Worm (Caenorhabditis elegans): ENCODE results near the gene K02H11.4.

Gene K02H11.4

DNA sequence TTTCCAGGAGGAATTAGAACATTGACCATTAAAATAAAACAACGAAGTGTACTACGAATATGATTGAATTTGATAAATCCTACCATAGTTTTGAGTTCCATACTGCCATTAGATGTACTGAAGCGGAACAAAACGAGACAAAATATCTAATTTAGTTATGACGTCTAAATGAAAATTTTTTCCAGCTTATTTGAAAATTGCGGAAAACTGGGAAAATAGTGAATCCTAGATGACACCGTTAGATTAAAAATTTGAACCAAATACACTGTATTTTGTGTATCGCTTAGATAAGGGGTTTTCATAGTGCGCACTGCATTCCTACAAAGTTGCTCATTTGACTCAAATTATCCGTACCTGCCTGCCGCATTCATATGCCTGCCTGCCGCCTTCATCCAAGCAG is at the start of gene K02H11.4:
Gene K02H11.4 (minus strand): TSS at position 101 of the 400 bp plus-strand sequence.
- TF ChIP-seq nhr-11 (tag; optimal IDR thresholded peaks at IDR 0.05) (no peak), unc-62 (GFP tag; optimal IDR thresholded peaks at IDR 0.05) (no peak), C34F6.9 (tag; optimal IDR thresholded peaks at IDR 0.05) (no peak), nhr-6 (tag; optimal IDR thresholded peaks at IDR 0.05) (no peak), fos-1 (tag; optimal IDR thresholded peaks at IDR 0.05) (no peak), ama-1 (optimal IDR thresholded peaks at IDR 0.05) (no peak), lin-39 (tag; optimal IDR thresholded peaks at IDR 0.05) (no peak), nhr-25 (tag; optimal IDR thresholded peaks at IDR 0.05) (no peak), blmp-1 (tag; optimal IDR thresholded peaks at IDR 0.05; ENCODE audit: insufficient read depth) (no peak), unc-55 (GFP tag; optimal IDR thresholded peaks at IDR 0.05) (no peak), mdl-1 (tag; optimal IDR thresholded peaks at IDR 0.05) (no peak), aly-2 (tag; optimal IDR thresholded peaks at IDR 0.05) (no peak), ztf-1 (GFP tag; conservative IDR thresholded peaks at IDR 0.05) (no peak), nhr-12 (tag; optimal IDR thresholded peaks at IDR 0.05) (no peak), ztf-11 (tag; optimal IDR thresholded peaks at IDR 0.05) (no peak)

DNA sequence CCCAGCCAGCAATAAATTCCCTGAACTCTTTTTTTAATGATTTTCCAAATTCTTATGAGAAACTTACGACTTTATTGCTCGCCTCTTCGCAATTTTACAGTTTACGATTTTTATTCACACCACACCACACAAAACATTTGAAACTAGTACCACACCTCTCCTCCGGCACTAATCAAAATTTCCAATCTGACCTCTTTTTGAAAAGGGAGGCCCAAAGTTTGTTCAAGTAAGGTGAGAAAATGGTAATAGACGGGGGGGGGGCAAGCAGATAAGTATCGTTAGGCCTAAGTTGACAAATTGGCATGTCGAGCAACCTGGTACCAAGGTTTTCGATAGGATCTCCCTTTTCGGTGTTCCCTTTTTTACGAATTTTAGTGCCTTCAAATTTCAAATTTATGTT is 48.7 kb upstream of the K02H11.4 start:
- TF ChIP-seq peb-1 (tag; optimal IDR thresholded peaks at IDR 0.05): no peak
- peak; percentile 74 for TF ChIP-seq ceh-16 (tag; optimal IDR thresholded peaks at IDR 0.05)

DNA sequence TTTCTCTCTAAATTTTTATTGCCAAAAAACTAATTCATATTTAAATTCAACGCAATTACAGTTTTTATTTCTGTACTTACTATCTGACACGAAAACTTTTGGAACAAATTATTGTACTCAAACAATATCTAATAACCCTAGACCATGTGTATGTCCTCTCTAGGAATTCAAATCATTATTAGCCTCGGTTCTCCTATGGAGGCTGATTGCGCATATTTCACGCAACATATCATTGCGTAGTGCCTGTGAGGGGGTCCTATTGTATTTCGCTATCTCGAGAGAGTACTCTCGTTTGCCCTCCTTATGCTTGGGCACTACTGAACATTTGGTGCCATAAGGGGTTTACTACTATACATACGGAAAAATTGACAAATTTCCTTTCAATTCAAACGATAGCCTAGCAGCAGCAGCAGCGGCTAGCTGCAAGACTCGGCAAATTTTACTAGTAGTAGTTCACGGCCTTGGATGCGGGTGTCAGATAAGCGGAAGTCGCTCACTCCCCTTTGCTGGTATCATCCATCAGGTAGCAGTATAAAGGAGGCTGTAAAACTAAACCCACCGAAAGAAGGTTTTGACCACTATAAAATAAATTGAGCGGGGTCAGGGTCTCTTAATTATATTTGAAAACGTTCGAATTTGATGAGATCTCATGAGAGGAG is 47.6 kb upstream of the K02H11.4 start:
- TF ChIP-seq nhr-23 (tag; optimal IDR thresholded peaks at IDR 0.05) (no peak), ceh-16 (tag; optimal IDR thresholded peaks at IDR 0.05) (peak; percentile 53), sma-3 (GFP tag; optimal IDR thresholded peaks at IDR 0.05) (no peak), C34F6.9 (tag; optimal IDR thresholded peaks at IDR 0.05) (no peak), unc-39 (tag; optimal IDR thresholded peaks at IDR 0.05) (no peak), egl-27 (tag; optimal IDR thresholded peaks at IDR 0.05) (no peak)

DNA sequence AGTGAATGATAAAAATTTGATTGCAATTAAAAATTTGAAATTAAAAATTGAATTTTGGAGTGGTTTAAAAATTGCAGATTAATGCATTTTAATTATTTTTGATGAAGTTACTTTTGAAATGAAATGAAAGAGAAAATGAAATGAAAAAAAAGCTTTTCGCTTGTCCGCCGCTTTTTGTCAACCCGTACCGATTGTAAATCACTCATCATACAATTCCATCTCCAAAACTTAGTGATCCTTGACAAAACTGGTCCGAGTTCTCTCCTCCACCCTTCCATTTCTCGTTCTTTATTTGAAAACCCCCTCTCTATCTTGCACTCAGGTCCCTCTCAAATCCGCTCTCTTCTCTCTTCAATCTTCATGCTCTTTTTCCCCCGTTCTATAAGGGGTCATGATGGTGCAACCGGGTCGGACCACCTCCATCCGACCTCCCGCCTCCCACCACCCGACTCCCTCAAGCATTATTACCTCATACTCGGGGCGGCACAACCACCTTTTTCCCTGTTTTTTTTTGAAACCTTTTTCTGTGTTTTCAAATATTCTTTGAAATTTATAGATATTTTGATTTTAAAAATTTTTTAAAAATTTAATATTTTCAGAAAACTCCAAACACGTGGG is 46.1 kb upstream of the K02H11.4 start:
- TF ChIP-seq nhr-12 (tag; optimal IDR thresholded peaks at IDR 0.05) (no peak), lsy-2 (tag; optimal IDR thresholded peaks at IDR 0.05) (no peak), fos-1 (tag; optimal IDR thresholded peaks at IDR 0.05) (no peak), nhr-237 (tag; optimal IDR thresholded peaks at IDR 0.05) (no peak), R02D3.7 (tag; optimal IDR thresholded peaks at IDR 0.05) (no peak), lin-11 (tag; optimal IDR thresholded peaks at IDR 0.05) (no peak), egl-27 (tag; optimal IDR thresholded peaks at IDR 0.05) (no peak), peb-1 (tag; optimal IDR thresholded peaks at IDR 0.05) (no peak), zag-1 (tag; optimal IDR thresholded peaks at IDR 0.05) (no peak), nhr-6 (tag; optimal IDR thresholded peaks at IDR 0.05) (no peak), unc-55 (GFP tag; optimal IDR thresholded peaks at IDR 0.05) (no peak), nhr-77 (tag; optimal IDR thresholded peaks at IDR 0.05) (no peak)

DNA sequence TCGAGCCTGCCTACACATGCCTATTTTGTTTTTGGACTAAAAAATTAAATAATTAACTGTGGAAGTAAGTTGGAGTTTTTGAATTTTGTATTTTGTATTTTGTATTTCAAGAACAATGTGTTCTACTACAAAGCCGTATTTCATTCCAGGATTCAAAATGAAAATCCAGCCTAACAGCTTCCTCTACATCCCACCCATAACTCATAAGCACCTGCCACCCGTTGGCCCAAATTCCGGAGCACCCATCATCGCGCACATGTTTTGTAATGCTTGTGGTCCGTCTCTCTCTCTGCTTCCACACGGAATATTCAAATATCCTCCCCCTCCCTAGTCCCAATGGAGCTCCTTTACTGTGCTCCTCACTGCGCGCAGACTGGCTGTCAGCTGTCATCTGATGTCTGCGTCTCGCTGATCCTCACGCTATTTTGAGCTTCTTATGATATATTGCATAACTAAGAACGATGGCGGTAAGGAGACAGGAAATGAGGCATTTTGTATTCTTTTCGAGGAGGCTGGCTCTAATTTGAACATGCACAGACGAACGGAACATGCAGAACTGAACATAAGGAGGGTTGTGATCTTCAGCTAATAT is 44.5 kb upstream of the K02H11.4 start:
- no peak for TF ChIP-seq nhr-6 (tag; optimal IDR thresholded peaks at IDR 0.05)
- peak; percentile 65 for TF ChIP-seq mab-5 (tag; optimal IDR thresholded peaks at IDR 0.05)
- TF ChIP-seq mdl-1 (tag; optimal IDR thresholded peaks at IDR 0.05): no peak
- TF ChIP-seq skn-1 (tag; optimal IDR thresholded peaks at IDR 0.05): no peak

DNA sequence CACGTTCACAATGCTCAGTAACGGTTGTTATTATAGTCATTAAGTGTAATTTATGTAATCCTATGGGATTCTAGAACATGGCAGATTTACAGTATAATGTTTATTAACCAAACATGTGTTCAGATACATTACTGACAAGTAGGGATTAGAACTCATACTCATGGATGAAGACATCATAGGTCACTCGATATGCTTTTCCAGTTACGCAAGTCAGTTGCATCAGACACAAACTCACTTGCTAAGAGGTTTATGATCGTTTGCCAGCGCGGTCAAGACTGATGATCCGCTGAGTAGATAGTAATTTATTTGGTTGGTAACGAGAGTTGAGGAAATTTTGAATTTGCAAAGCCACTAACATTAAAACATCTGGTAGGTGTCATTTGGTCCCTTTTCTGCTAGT is 43.5 kb upstream of the K02H11.4 start:
- TF ChIP-seq mbf-1 (tag; optimal IDR thresholded peaks at IDR 0.05) (no peak), ama-1 (optimal IDR thresholded peaks at IDR 0.05) (no peak), nhr-237 (tag; optimal IDR thresholded peaks at IDR 0.05) (no peak), lin-13 (GFP tag; optimal IDR thresholded peaks at IDR 0.05) (no peak), dmd-4 (tag; optimal IDR thresholded peaks at IDR 0.05) (no peak), sem-4 (tag; optimal IDR thresholded peaks at IDR 0.05) (no peak), lsy-2 (tag; optimal IDR thresholded peaks at IDR 0.05) (no peak), ztf-11 (tag; optimal IDR thresholded peaks at IDR 0.05) (no peak), unc-62 (GFP tag; optimal IDR thresholded peaks at IDR 0.05) (no peak), blmp-1 (tag; optimal IDR thresholded peaks at IDR 0.05; ENCODE audit: insufficient read depth) (no peak), nhr-6 (tag; optimal IDR thresholded peaks at IDR 0.05) (no peak), ceh-82 (tag; optimal IDR thresholded peaks at IDR 0.05) (no peak), unc-39 (tag; optimal IDR thresholded peaks at IDR 0.05) (no peak), elt-1 (tag; optimal IDR thresholded peaks at IDR 0.05) (no peak), ztf-4 (tag; optimal IDR thresholded peaks at IDR 0.05) (no peak)

All from whole organism, L2 larva.